Fruit fly (Drosophila melanogaster): ENCODE data around the gene CG33648.

CG33648 gene

dm6 chr2L:14573216-14573909 lies 49.3 kb downstream of the CG33648 start:
- TF ChIP-seq trem (tag; optimal IDR thresholded peaks at IDR 0.05): no peak
- TF ChIP-seq sisA (GFP tag; IDR thresholded peaks at IDR 0.05): peak; percentile 37
- peak; percentile 74 for TF ChIP-seq lbe (GFP tag; optimal IDR thresholded peaks at IDR 0.05)
- 0 out of 3 replicates have a peak, but pooled peaks have one; percentile 6 for TF ChIP-seq CG6791 (GFP tag; IDR thresholded peaks at IDR 0.05; ENCODE audit: partially characterized antibody)
- peak; percentile 24 for TF ChIP-seq Ets65A (GFP tag)
- 0 out of 2 replicates have a peak, but pooled peaks have one; percentile 5 for TF ChIP-seq Xrp1 (GFP tag; IDR thresholded peaks at IDR 0.05)
- TF ChIP-seq nmo (GFP tag; optimal IDR thresholded peaks at IDR 0.05): peak; percentile 9
- peak; percentile 19; the same call in 1 of the 3 replicates for TF ChIP-seq so (GFP tag; IDR thresholded peaks at IDR 0.05)
- TF ChIP-seq D19B (GFP tag; optimal IDR thresholded peaks at IDR 0.05): no peak
- TF ChIP-seq CG8388 (GFP tag; optimal IDR thresholded peaks at IDR 0.05): no peak
- TF ChIP-seq corto (GFP tag; optimal IDR thresholded peaks at IDR 0.05): peak; percentile 81
- TF ChIP-seq Chrac-16 (GFP tag; optimal IDR thresholded peaks at IDR 0.05): no peak
- TF ChIP-seq fru (optimal IDR thresholded peaks at IDR 0.05): no peak
- TF ChIP-seq D19A (tag; optimal IDR thresholded peaks at IDR 0.05): peak; percentile 54
- TF ChIP-seq Scr (GFP tag; IDR thresholded peaks at IDR 0.05; ENCODE audit: partially characterized antibody): no peak
- no peak for TF ChIP-seq HLHmδ (GFP tag; optimal IDR thresholded peaks at IDR 0.05)
- peak; percentile 77 for TF ChIP-seq Drgx (GFP tag; IDR thresholded peaks at IDR 0.05)
- peak; percentile 88 for TF ChIP-seq sens (GFP tag)
- TF ChIP-seq eve (GFP tag; optimal IDR thresholded peaks at IDR 0.05): no peak
- peak; percentile 6; the same call in 1 of the 2 replicates for TF ChIP-seq CG32772 (GFP tag; IDR thresholded peaks at IDR 0.05)
- no peak for TF ChIP-seq D (optimal IDR thresholded peaks at IDR 0.05)
- TF ChIP-seq D (GFP tag; optimal IDR thresholded peaks at IDR 0.05): peak; percentile 1
- no peak for TF ChIP-seq CG12659 (GFP tag; optimal IDR thresholded peaks at IDR 0.05)

- TF ChIP-seq CG7839 (tag; optimal IDR thresholded peaks at IDR 0.05) (no peak), Dip3 (GFP tag; optimal IDR thresholded peaks at IDR 0.05) (no peak), dmrt11E (tag; optimal IDR thresholded peaks at IDR 0.05) (peak; percentile 28), gem (tag; optimal IDR thresholded peaks at IDR 0.05) (peak; percentile 29), Doc2 (GFP tag; IDR thresholded peaks at IDR 0.05) (no peak), CG4424 (GFP tag; optimal IDR thresholded peaks at IDR 0.05) (peak; percentile 5), CG12155 (GFP tag; optimal IDR thresholded peaks at IDR 0.05) (no peak), CG17328 (GFP tag; IDR thresholded peaks at IDR 0.05) (peak; percentile 26; the same call in 1 of the 2 replicates), dimm (GFP tag; IDR thresholded peaks at IDR 0.05) (no peak), Blimp-1 (GFP tag; optimal IDR thresholded peaks at IDR 0.05) (peak; percentile 5), ara (GFP tag; IDR thresholded peaks at IDR 0.05) (peak; percentile 50), sr (GFP tag; IDR thresholded peaks at IDR 0.05) (no peak), row (GFP tag; IDR thresholded peaks at IDR 0.05) (0 out of 3 replicates have a peak, but pooled peaks have one; percentile 12), gro (GFP tag; optimal IDR thresholded peaks at IDR 0.05) (no peak), Ssrp (tag; optimal IDR thresholded peaks at IDR 0.05) (peak; percentile 10), CG12236 (GFP tag; optimal IDR thresholded peaks at IDR 0.05) (no peak), Xrp1 (GFP tag; IDR thresholded peaks at IDR 0.05) (peak; percentile 50; the same call in 1 of the 2 replicates), unpg (GFP tag; optimal IDR thresholded peaks at IDR 0.05) (no peak), CG2712 (tag; optimal IDR thresholded peaks at IDR 0.05) (peak; percentile 9), eyg (GFP tag; optimal IDR thresholded peaks at IDR 0.05) (no peak), bsh (GFP tag; optimal IDR thresholded peaks at IDR 0.05) (peak in 1 of 2 experiments; percentile 3), prd (optimal IDR thresholded peaks at IDR 0.05) (no peak), prd (GFP tag; IDR thresholded peaks at IDR 0.05) (peak; percentile 19; the same call in 1 of the 3 replicates), CG11504 (tag; optimal IDR thresholded peaks at IDR 0.05) (peak; percentile 11), B-H1 (GFP tag; IDR thresholded peaks at IDR 0.05) (no peak), Awh (GFP tag; IDR thresholded peaks at IDR 0.05) (0 out of 2 replicates have a peak, but pooled peaks have one; percentile 29), Antp (GFP tag; optimal IDR thresholded peaks at IDR 0.05) (no peak), Med (GFP tag) (peak; percentile 44), CG6254 (GFP tag; optimal IDR thresholded peaks at IDR 0.05) (no peak)
Observed at dm6 chr2L:14574852-14575251, 50.7 kb downstream of the CG33648 start.

Data from whole organism, embryonic.